Fruit fly (Drosophila melanogaster) whole organism, embryonic: ENCODE measurements around the gene CG31717.

ENCODE experiments used
- CG10267 ChIP-seq: fragments of 200-800 bp; sonication (Bioruptor generic); optimal IDR thresholded peaks from 2 replicates; lab custom pipeline; 2018; ENCODE audit warnings: missing biosample characterization, mild to moderate bottlenecking, missing genetic modification characterization, moderate library complexity
- CG11085 ChIP-seq: fragments of 200-800 bp; sonication (Bioruptor generic); IDR thresholded peaks from 2 replicates; pipeline ENCODE4 v1.3.6; 2022; ENCODE audit warnings: missing biosample characterization, missing genetic modification characterization
- CG12071 ChIP-seq: fragments of 200-800 bp; sonication (Bioruptor generic); optimal IDR thresholded peaks from 3 replicates; lab custom pipeline; 2018; ENCODE audit warnings: missing biosample characterization, mild to moderate bottlenecking, missing genetic modification characterization
- CG12236 ChIP-seq: fragments of 200-800 bp; sonication (Bioruptor generic); optimal IDR thresholded peaks from 2 replicates; lab custom pipeline; 2016; ENCODE audit warnings: missing biosample characterization, missing genetic modification characterization
- CG13775 ChIP-seq: fragments of 200-800 bp; sonication (Bioruptor generic); optimal IDR thresholded peaks from 3 replicates; lab custom pipeline; 2017; ENCODE audit warnings: missing biosample characterization, mild to moderate bottlenecking, missing genetic modification characterization
- CG14667 ChIP-seq: fragments of 200-800 bp; sonication (Bioruptor generic); IDR thresholded peaks from 2 replicates; pipeline ENCODE4 v1.3.6; 2022; ENCODE audit warnings: missing biosample characterization, missing genetic modification characterization
- CG15269 ChIP-seq: fragments of 200-800 bp; sonication (Bioruptor generic); optimal IDR thresholded peaks from 2 replicates; lab custom pipeline; 2018; ENCODE audit warnings: missing biosample characterization, mild to moderate bottlenecking, missing genetic modification characterization, moderate library complexity
- CG15601 ChIP-seq: fragments of 200-800 bp; sonication (Bioruptor generic); optimal IDR thresholded peaks from 3 replicates; lab custom pipeline; 2019; ENCODE audit warnings: missing biosample characterization, mild to moderate bottlenecking, missing genetic modification characterization, moderate library complexity
- CG1603 ChIP-seq: fragments of 200-800 bp; sonication (Bioruptor generic); optimal IDR thresholded peaks from 2 replicates; lab custom pipeline; 2019; ENCODE audit warnings: missing biosample characterization, mild to moderate bottlenecking, missing genetic modification characterization, moderate library complexity
- CG18262 ChIP-seq: fragments of 200-800 bp; optimal IDR thresholded peaks from 3 replicates; lab custom pipeline; 2019; ENCODE audit warnings: missing biosample characterization, mild to moderate bottlenecking, missing genetic modification characterization, moderate library complexity
- CG1832 ChIP-seq: fragments of 200-800 bp; sonication (Bioruptor generic); optimal IDR thresholded peaks from 2 replicates; lab custom pipeline; 2017; ENCODE audit warnings: missing biosample characterization, mild to moderate bottlenecking, missing genetic modification characterization, inconsistent platforms
- CG18599 ChIP-seq: fragments of 200-800 bp; sonication (Bioruptor generic); optimal IDR thresholded peaks from 3 replicates; lab custom pipeline; 2017; ENCODE audit warnings: missing biosample characterization, missing genetic modification characterization, mild to moderate bottlenecking, moderate library complexity, missing genetic modification reagents
- CG3847 ChIP-seq: fragments of 200-800 bp; sonication (Bioruptor generic); IDR thresholded peaks from 2 replicates; pipeline ENCODE4 v1.3.6; 2022; ENCODE audit warnings: missing biosample characterization, missing genetic modification characterization
- CG3995 ChIP-seq: fragments of 200-800 bp; sonication (Bioruptor generic); optimal IDR thresholded peaks from 3 replicates; lab custom pipeline; 2016; ENCODE audit warnings: missing biosample characterization, missing genetic modification characterization
- CG4328 ChIP-seq: fragments of 200-800 bp; sonication (Bioruptor generic); optimal IDR thresholded peaks from 3 replicates; lab custom pipeline; 2017; ENCODE audit warnings: missing biosample characterization, missing genetic modification reagents, missing genetic modification characterization
- CG6791 ChIP-seq: fragments of 200-800 bp; sonication (Bioruptor generic); IDR thresholded peaks from 3 replicates; pipeline ENCODE4 v1.3.6; 2022; ENCODE audit warnings: missing biosample characterization, missing genetic modification characterization; ENCODE audit not compliant: partially characterized antibody
- CG7556 ChIP-seq: fragments of 200-800 bp; sonication (Bioruptor generic); optimal IDR thresholded peaks from 2 replicates; lab custom pipeline; 2017; ENCODE audit warnings: missing biosample characterization, mild to moderate bottlenecking, missing genetic modification characterization
- CG8944 ChIP-seq: fragments of 200-800 bp; sonication (Bioruptor generic); optimal IDR thresholded peaks from 3 replicates; lab custom pipeline; 2016; ENCODE audit warnings: missing biosample characterization, missing genetic modification characterization
- CG9609 ChIP-seq: fragments of 200-800 bp; sonication (Bioruptor generic); optimal IDR thresholded peaks from 3 replicates; lab custom pipeline; 2016; ENCODE audit warnings: missing biosample characterization, missing genetic modification characterization
- Dp ChIP-seq: fragments of 200-800 bp; sonication (Bioruptor generic); optimal IDR thresholded peaks from 2 replicates; lab custom pipeline; 2018; ENCODE audit warnings: missing biosample characterization, mild to moderate bottlenecking, missing genetic modification characterization, moderate library complexity
- Drgx ChIP-seq: fragments of 200-800 bp; sonication (Bioruptor generic); IDR thresholded peaks from 2 replicates; pipeline ENCODE4 v1.3.6; 2022; ENCODE audit warnings: missing biosample characterization, missing genetic modification characterization
- HLH54F ChIP-seq: fragments of 200-800 bp; sonication (Bioruptor generic); optimal IDR thresholded peaks from 3 replicates; lab custom pipeline; 2016; ENCODE audit warnings: missing biosample characterization, missing genetic modification characterization
- Hmr ChIP-seq: fragments of 200-800 bp; sonication (Bioruptor generic); optimal IDR thresholded peaks from 3 replicates; lab custom pipeline; 2017; ENCODE audit warnings: mild to moderate bottlenecking, missing biosample characterization, missing genetic modification reagents, missing genetic modification characterization
- Pdp1 ChIP-seq, 2 experiments: fragments of 200-800 bp; sonication (Bioruptor generic); optimal IDR thresholded peaks; 3 replicates each; lab custom pipeline; 2016; ENCODE audit warnings: missing biosample characterization in 2 of 2, missing genetic modification characterization in 2 of 2, mild to moderate bottlenecking in 1 of 2, moderate library complexity in 1 of 2
- Poxn ChIP-seq: fragments of 200-800 bp; sonication (Bioruptor generic); IDR thresholded peaks from 2 replicates; pipeline ENCODE4 v1.3.6; 2022; ENCODE audit warnings: missing biosample characterization, missing genetic modification characterization
- Xbp1 ChIP-seq: fragments of 200-800 bp; sonication (Bioruptor generic); optimal IDR thresholded peaks from 3 replicates; lab custom pipeline; 2016; ENCODE audit warnings: missing biosample characterization, mild to moderate bottlenecking, missing genetic modification characterization
- YL-1 ChIP-seq: fragments of 200-800 bp; sonication (Bioruptor generic); optimal IDR thresholded peaks from 3 replicates; lab custom pipeline; 2017; ENCODE audit warnings: missing biosample characterization, mild to moderate bottlenecking, missing genetic modification characterization
- ap ChIP-seq: fragments of 200-800 bp; sonication (Bioruptor generic); IDR thresholded peaks from 2 replicates; pipeline ENCODE4 v1.3.6; 2022; ENCODE audit warnings: missing biosample characterization, missing genetic modification characterization
- az2 ChIP-seq: fragments of 200-800 bp; sonication (Bioruptor generic); optimal IDR thresholded peaks from 3 replicates; lab custom pipeline; 2016; ENCODE audit warnings: missing biosample characterization, missing genetic modification characterization
- bcd ChIP-seq: fragments of 200-800 bp; sonication (Bioruptor generic); optimal IDR thresholded peaks from 2 replicates; lab custom pipeline; 2017; ENCODE audit warnings: missing biosample characterization, mild to moderate bottlenecking, missing genetic modification characterization
- bigmax ChIP-seq: fragments of 200-800 bp; sonication (Bioruptor generic); optimal IDR thresholded peaks from 2 replicates; lab custom pipeline; 2018; ENCODE audit warnings: missing biosample characterization, mild to moderate bottlenecking, missing genetic modification characterization
- bsh ChIP-seq, 2 experiments: fragments of 200-800 bp; sonication (Bioruptor generic); optimal IDR thresholded peaks; 2 replicates each; lab custom pipeline; 2017 to 2018; ENCODE audit warnings: mild to moderate bottlenecking in 2 of 2, missing biosample characterization in 2 of 2, missing genetic modification characterization in 2 of 2, moderate library complexity in 1 of 2
- cato ChIP-seq: fragments of 200-800 bp; sonication (Bioruptor generic); optimal IDR thresholded peaks from 2 replicates; lab custom pipeline; 2016; ENCODE audit warnings: missing biosample characterization, missing genetic modification characterization, borderline replicate concordance
- croc ChIP-seq: fragments of 200-800 bp; sonication (Bioruptor generic); conservative IDR thresholded peaks from 3 replicates; pipeline ENCODE4 v1.3.6; 2022; ENCODE audit warnings: missing biosample characterization, missing genetic modification characterization
- eve ChIP-seq, 2 experiments: fragments of >200 bp; optimal IDR thresholded peaks; 2 replicates each; lab custom pipeline; 2017; ENCODE audit warnings: missing biosample characterization in 2 of 2, missing genetic modification characterization in 2 of 2
- fru ChIP-seq: fragments of >200 bp; optimal IDR thresholded peaks from 2 replicates; lab custom pipeline; 2017
- gcm2 ChIP-seq: fragments of 200-800 bp; sonication (Bioruptor generic); optimal IDR thresholded peaks from 2 replicates; lab custom pipeline; 2016; ENCODE audit warnings: missing biosample characterization, missing genetic modification characterization
- gfzf ChIP-seq: fragments of 200-800 bp; sonication (Bioruptor generic); optimal IDR thresholded peaks from 2 replicates; lab custom pipeline; 2016; ENCODE audit warnings: missing biosample characterization, mild to moderate bottlenecking, missing genetic modification characterization, moderate library complexity
- grau ChIP-seq: fragments of 200-800 bp; optimal IDR thresholded peaks from 3 replicates; lab custom pipeline; 2019; ENCODE audit warnings: missing biosample characterization, mild to moderate bottlenecking, missing genetic modification characterization, moderate library complexity
- gro ChIP-seq: fragments of 200-800 bp; sonication (Bioruptor generic); optimal IDR thresholded peaks from 2 replicates; lab custom pipeline; 2016; ENCODE audit warnings: missing biosample characterization, missing genetic modification characterization
- knrl ChIP-seq: fragments of 200-800 bp; sonication (Bioruptor generic); IDR thresholded peaks from 3 replicates; pipeline ENCODE4 v1.3.6; 2022; ENCODE audit warnings: missing biosample characterization, missing genetic modification characterization; ENCODE audit not compliant: partially characterized antibody
- pb ChIP-seq: fragments of 200-800 bp; sonication (Bioruptor generic); optimal IDR thresholded peaks from 3 replicates; lab custom pipeline; 2016; ENCODE audit warnings: missing biosample characterization, missing genetic modification characterization
- pzg ChIP-seq: fragments of 200-800 bp; sonication (Bioruptor generic); optimal IDR thresholded peaks from 3 replicates; lab custom pipeline; 2018; ENCODE audit warnings: missing biosample characterization, mild to moderate bottlenecking, missing genetic modification characterization, moderate library complexity
- ranshi ChIP-seq: fragments of 200-800 bp; sonication (Bioruptor generic); IDR thresholded peaks from 2 replicates; pipeline ENCODE4 v1.3.6; 2022; ENCODE audit warnings: missing biosample characterization, missing genetic modification characterization
- scrt ChIP-seq: fragments of 200-800 bp; sonication (Bioruptor generic); optimal IDR thresholded peaks from 2 replicates; lab custom pipeline; 2018; ENCODE audit warnings: missing biosample characterization, mild to moderate bottlenecking, missing genetic modification characterization, moderate library complexity
- sima ChIP-seq: fragments of 200-800 bp; sonication (Bioruptor generic); optimal IDR thresholded peaks from 2 replicates; lab custom pipeline; 2016; ENCODE audit warnings: missing biosample characterization, missing genetic modification characterization
- sna ChIP-seq: fragments of 200-800 bp; sonication (Bioruptor generic); IDR thresholded peaks from 2 replicates; pipeline ENCODE4 v1.3.6; 2022; ENCODE audit warnings: missing biosample characterization, missing genetic modification characterization; ENCODE audit not compliant: partially characterized antibody
- twi ChIP-seq: fragments of 200-800 bp; optimal IDR thresholded peaks from 2 replicates; lab custom pipeline; 2019; ENCODE audit warnings: missing biosample characterization, mild to moderate bottlenecking, missing genetic modification characterization, moderate library complexity
- unpg ChIP-seq: fragments of 200-800 bp; sonication (Bioruptor generic); optimal IDR thresholded peaks from 3 replicates; lab custom pipeline; 2018; ENCODE audit warnings: missing biosample characterization, mild to moderate bottlenecking, missing genetic modification characterization, moderate library complexity

CG31717 gene

dm6 chr2L:10221387-10221705 lies 29.2 kb upstream of the CG31717 start (continued):
- TF ChIP-seq CG3847 (GFP tag; lab: Robert Waterston, UW) (no peak), gcm2 (no peak), twi (tag; lab: Kevin White, UChicago) (no peak)

DNA sequence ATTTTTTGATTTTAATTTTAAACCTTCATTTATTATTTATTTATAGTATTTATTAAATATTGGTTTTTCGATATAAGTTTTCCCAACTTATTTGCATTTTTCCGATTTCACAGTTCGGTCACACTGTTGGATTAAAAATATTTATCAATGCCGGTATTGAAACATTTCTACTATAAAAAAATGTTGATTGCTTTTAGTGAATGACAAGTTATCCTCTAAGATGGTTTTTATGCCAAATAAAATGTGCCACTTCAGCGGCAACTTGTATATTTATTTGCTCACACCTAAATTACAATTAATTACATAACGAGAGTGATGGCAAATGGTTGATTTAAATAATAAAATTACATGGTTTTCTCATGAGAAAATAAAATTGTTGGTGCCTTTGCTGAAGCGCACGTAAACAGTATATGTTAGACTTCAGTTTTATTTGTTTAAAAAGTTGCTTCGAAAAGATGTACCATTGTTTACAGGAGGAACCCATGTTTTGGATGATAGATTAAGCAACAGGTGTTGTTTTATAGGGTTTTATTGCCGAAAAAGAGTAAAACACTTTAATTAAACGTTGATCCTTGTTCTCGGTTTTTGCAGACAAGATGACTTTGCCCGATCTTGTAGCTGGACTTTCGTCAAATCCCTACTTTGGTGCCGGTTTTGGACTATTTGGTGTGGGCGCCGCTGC lies 27.8 kb upstream of the CG31717 start, which contains the start of gene Bcs1:
Gene Bcs1 (plus strand): TSS at position 108 of the 682 bp plus-strand sequence.
- TF ChIP-seq bigmax: no peak
- TF ChIP-seq ranshi (GFP tag; lab: Robert Waterston, UW): no peak
- no peak for TF ChIP-seq CG6791 (GFP tag; lab: Robert Waterston, UW)
- TF ChIP-seq pzg: peak; percentile 25
- TF ChIP-seq gro: no peak
- no peak for TF ChIP-seq CG14667 (GFP tag; lab: Robert Waterston, UW)
- peak; percentile 26 for TF ChIP-seq YL-1 (GFP tag; lab: Kevin White, UChicago)
- TF ChIP-seq knrl (GFP tag; lab: Robert Waterston, UW): no peak
- no peak for TF ChIP-seq unpg (GFP tag; lab: Kevin White, UChicago)
- TF ChIP-seq az2 (GFP tag; lab: Kevin White, UChicago): no peak
- TF ChIP-seq CG15601 (tag; lab: Kevin White, UChicago): peak; percentile 15
- no peak for TF ChIP-seq Poxn (GFP tag; lab: Robert Waterston, UW)
- no peak for TF ChIP-seq CG18262 (tag; lab: Kevin White, UChicago)
- TF ChIP-seq CG4328 (GFP tag; lab: Kevin White, UChicago): no peak
- TF ChIP-seq CG10267 (tag; lab: Kevin White, UChicago): peak; percentile 9
- peak in 1 of 2 experiments; percentile 69 for TF ChIP-seq eve (GFP tag; optimal IDR thresholded peaks at IDR 0.05; lab: Kevin White, UChicago)
- TF ChIP-seq Drgx (GFP tag; lab: Robert Waterston, UW): no peak
- TF ChIP-seq CG11085 (GFP tag; lab: Robert Waterston, UW): no peak
- TF ChIP-seq CG18599 (GFP tag; lab: Kevin White, UChicago): no peak
- peak; percentile 26 for TF ChIP-seq Dp (GFP tag; lab: Kevin White, UChicago)
- TF ChIP-seq scrt (GFP tag; lab: Kevin White, UChicago): peak; percentile 15
- no peak for TF ChIP-seq CG8944 (GFP tag; lab: Kevin White, UChicago)
- TF ChIP-seq pb (GFP tag; lab: Kevin White, UChicago): no peak
- TF ChIP-seq croc (GFP tag; lab: Robert Waterston, UW): no peak
- no peak for TF ChIP-seq CG1832 (GFP tag; lab: Kevin White, UChicago)
- no peak for TF ChIP-seq bcd (GFP tag; lab: Kevin White, UChicago)
- TF ChIP-seq HLH54F (GFP tag; lab: Kevin White, UChicago): no peak
- no peak for TF ChIP-seq ap (GFP tag; lab: Robert Waterston, UW)
- no peak for TF ChIP-seq CG12236 (GFP tag; lab: Kevin White, UChicago)
- peak in 1 of 2 experiments; percentile 95 for TF ChIP-seq Pdp1 (GFP tag; optimal IDR thresholded peaks at IDR 0.05; lab: Kevin White, UChicago)
- TF ChIP-seq gfzf (GFP tag; lab: Kevin White, UChicago): peak; percentile 57
- TF ChIP-seq Xbp1 (GFP tag; lab: Kevin White, UChicago): no peak
- no peak for TF ChIP-seq CG1603 (tag; lab: Kevin White, UChicago)
- no peak for TF ChIP-seq CG7556
- TF ChIP-seq CG12071: no peak
- no peak for TF ChIP-seq Hmr (GFP tag; lab: Kevin White, UChicago)
- no peak for TF ChIP-seq CG9609
- TF ChIP-seq CG15269 (tag; lab: Kevin White, UChicago): no peak
- TF ChIP-seq grau (tag; lab: Kevin White, UChicago): no peak
- TF ChIP-seq cato (GFP tag; lab: Kevin White, UChicago): no peak
- no peak for TF ChIP-seq bsh (GFP tag; optimal IDR thresholded peaks at IDR 0.05; lab: Kevin White, UChicago)
- TF ChIP-seq CG3995 (GFP tag; lab: Kevin White, UChicago): no peak
- no peak for TF ChIP-seq fru
- TF ChIP-seq sna (GFP tag; lab: Robert Waterston, UW): no peak
- TF ChIP-seq CG13775 (GFP tag; lab: Kevin White, UChicago): no peak
- TF ChIP-seq sima (GFP tag; lab: Kevin White, UChicago): no peak
